Worm (Caenorhabditis elegans) whole organism, L1 larva: ENCODE data around the gene E02H9.6.

Source experiments
- aha-1 ChIP-seq: fragments of 150-350 bp; optimal IDR thresholded peaks from 2 replicates; lab custom pipeline; 2014; ENCODE audit warnings: missing biosample characterization, missing genetic modification characterization
- hlh-17 ChIP-seq: fragments of 200-800 bp; sonication (Bioruptor generic); optimal IDR thresholded peaks from 2 replicates; lab custom pipeline; 2018; ENCODE audit warnings: missing genetic modification characterization, mild to moderate bottlenecking, missing compliant biosample characterization, moderate library complexity, borderline replicate concordance
- isw-1 ChIP-seq: fragments of 200-800 bp; sonication (Bioruptor generic); IDR thresholded peaks from 2 replicates; pipeline ENCODE4 v1.3.6; 2022; ENCODE audit warnings: missing genetic modification characterization, missing compliant biosample characterization
- lin-13 ChIP-seq: fragments of 150-350 bp; optimal IDR thresholded peaks from 2 replicates; lab custom pipeline; 2014; ENCODE audit warnings: missing biosample characterization, missing genetic modification reagents, missing genetic modification characterization
- mdl-1 ChIP-seq, 2 experiments: fragments of 150-350 bp; optimal IDR thresholded peaks; 2 replicates each; lab custom pipeline; 2014 to 2017; ENCODE audit warnings: missing biosample characterization in 2 of 2, missing genetic modification characterization in 2 of 2, inconsistent platforms in 1 of 2
- nhr-20 ChIP-seq: sonication (generic microtip); optimal IDR thresholded peaks from 2 replicates; lab custom pipeline; 2016; ENCODE audit warnings: mild to moderate bottlenecking, missing genetic modification characterization, missing compliant biosample characterization
- nhr-71 ChIP-seq: sonication (generic microtip); optimal IDR thresholded peaks from 2 replicates; lab custom pipeline; 2016; ENCODE audit warnings: mild to moderate bottlenecking, missing genetic modification characterization, moderate library complexity, missing compliant biosample characterization
- nhr-84 ChIP-seq: sonication (generic microtip); optimal IDR thresholded peaks from 2 replicates; lab custom pipeline; 2017; ENCODE audit warnings: missing biosample characterization, missing genetic modification characterization
- skn-1 ChIP-seq: fragments of 150-350 bp; optimal IDR thresholded peaks from 2 replicates; lab custom pipeline; 2014; ENCODE audit warnings: missing biosample characterization, missing genetic modification characterization
- unc-86 ChIP-seq: sonication (generic microtip); optimal IDR thresholded peaks from 2 replicates; lab custom pipeline; 2016; ENCODE audit warnings: missing genetic modification characterization, missing compliant biosample characterization

Gene E02H9.6

ce11 chrIII:2482754-2483153 is 46.8 kb downstream of the E02H9.6 start:
- TF ChIP-seq mdl-1 (tag; optimal IDR thresholded peaks at IDR 0.05; lab: Kevin White, UChicago), result no peak
- no peak for TF ChIP-seq skn-1 (tag; lab: Kevin White, UChicago)
- TF ChIP-seq aha-1, result no peak
- TF ChIP-seq nhr-20, result no peak
- TF ChIP-seq lin-13 (GFP tag; lab: Kevin White, UChicago), result no peak
- TF ChIP-seq isw-1 (GFP tag; lab: Robert Waterston, UW), result no peak
- TF ChIP-seq unc-86 (tag; lab: Kevin White, UChicago), result no peak
- no peak for TF ChIP-seq nhr-84
- no peak for TF ChIP-seq hlh-17
- no peak for TF ChIP-seq nhr-71 (tag; lab: Kevin White, UChicago)
